Fruit fly (Drosophila melanogaster) whole organism, pupa: ENCODE data around the gene prt.

ENCODE experiments used
- CG10348 ChIP-seq: fragments of 200-800 bp; sonication (Bioruptor generic); IDR thresholded peaks from 2 replicates; pipeline ENCODE4 v1.3.6; 2022; ENCODE audit warnings: missing biosample characterization, missing genetic modification characterization
- CG12605 ChIP-seq: fragments of 200-800 bp; sonication (Bioruptor generic); IDR thresholded peaks from 2 replicates; pipeline ENCODE4 v1.3.6; 2022; ENCODE audit warnings: missing biosample characterization, missing genetic modification characterization
- CG13204 ChIP-seq: fragments of 200-800 bp; sonication (Bioruptor generic); optimal IDR thresholded peaks from 2 replicates; lab custom pipeline; 2018; ENCODE audit warnings: missing biosample characterization, mild to moderate bottlenecking, missing genetic modification characterization, moderate library complexity
- CG14655 ChIP-seq: fragments of 200-800 bp; sonication (Bioruptor generic); optimal IDR thresholded peaks from 3 replicates; lab custom pipeline; 2017; ENCODE audit warnings: mild to moderate bottlenecking, missing biosample characterization, missing genetic modification reagents, missing genetic modification characterization
- CG15710 ChIP-seq: fragments of 200-800 bp; sonication (Bioruptor generic); optimal IDR thresholded peaks from 2 replicates; lab custom pipeline; 2018; ENCODE audit warnings: missing biosample characterization, mild to moderate bottlenecking, missing genetic modification characterization, moderate library complexity
- CG17806 ChIP-seq: fragments of 200-800 bp; sonication (Bioruptor generic); optimal IDR thresholded peaks from 2 replicates; lab custom pipeline; 2018; ENCODE audit warnings: missing biosample characterization, mild to moderate bottlenecking, missing genetic modification characterization, moderate library complexity
- CG32121 ChIP-seq: fragments of 200-800 bp; sonication (Bioruptor generic); IDR thresholded peaks from 2 replicates; pipeline ENCODE4 v1.3.6; 2022; ENCODE audit warnings: missing biosample characterization, missing genetic modification characterization
- CG34367 ChIP-seq: fragments of 200-800 bp; sonication (Bioruptor generic); optimal IDR thresholded peaks from 2 replicates; lab custom pipeline; 2018; ENCODE audit warnings: missing biosample characterization, mild to moderate bottlenecking, missing genetic modification characterization
- CG4496 ChIP-seq: fragments of 200-800 bp; sonication (Bioruptor generic); IDR thresholded peaks from 3 replicates; pipeline ENCODE4 v1.3.6; 2022; ENCODE audit warnings: missing biosample characterization, missing genetic modification characterization
- CG8159 ChIP-seq: fragments of 200-800 bp; sonication (Bioruptor generic); optimal IDR thresholded peaks from 3 replicates; lab custom pipeline; 2018; ENCODE audit warnings: missing biosample characterization, mild to moderate bottlenecking, missing genetic modification characterization, moderate library complexity
- CG8301 ChIP-seq: fragments of 200-800 bp; sonication (Bioruptor generic); optimal IDR thresholded peaks from 2 replicates; lab custom pipeline; 2018; ENCODE audit warnings: missing biosample characterization, mild to moderate bottlenecking, missing genetic modification characterization
- CG9948 ChIP-seq: fragments of 200-800 bp; sonication (Bioruptor generic); optimal IDR thresholded peaks from 2 replicates; lab custom pipeline; 2018; ENCODE audit warnings: missing biosample characterization, mild to moderate bottlenecking, missing genetic modification characterization, moderate library complexity
- D1 ChIP-seq: fragments of 200-800 bp; sonication (Bioruptor generic); optimal IDR thresholded peaks from 2 replicates; lab custom pipeline; 2018; ENCODE audit warnings: missing biosample characterization, mild to moderate bottlenecking, missing genetic modification characterization, moderate library complexity
- EcR ChIP-seq: fragments of 200-800 bp; sonication (Bioruptor generic); optimal IDR thresholded peaks from 3 replicates; lab custom pipeline; 2019; ENCODE audit warnings: missing biosample characterization, missing genetic modification characterization, mild to moderate bottlenecking, moderate library complexity, missing genetic modification reagents
- Ets98B ChIP-seq: fragments of 200-800 bp; sonication (Bioruptor generic); IDR thresholded peaks from 2 replicates; pipeline ENCODE4 v1.3.6; 2022; ENCODE audit warnings: missing biosample characterization, missing genetic modification characterization
- Pif1A ChIP-seq: fragments of 200-800 bp; sonication (Bioruptor generic); optimal IDR thresholded peaks from 3 replicates; lab custom pipeline; 2016; ENCODE audit warnings: missing biosample characterization, missing genetic modification characterization
- Pif1B ChIP-seq: fragments of 200-800 bp; sonication (Bioruptor generic); optimal IDR thresholded peaks from 3 replicates; lab custom pipeline; 2016; ENCODE audit warnings: missing biosample characterization, missing genetic modification characterization
- Snoo ChIP-seq: fragments of 200-800 bp; sonication (Bioruptor generic); optimal IDR thresholded peaks from 3 replicates; lab custom pipeline; 2017; ENCODE audit warnings: missing biosample characterization, mild to moderate bottlenecking, missing genetic modification characterization, inconsistent platforms
- fd96Ca ChIP-seq: fragments of 200-800 bp; sonication (Bioruptor generic); IDR thresholded peaks from 3 replicates; pipeline ENCODE4 v1.3.6; 2022; ENCODE audit warnings: missing biosample characterization, missing genetic modification characterization
- gl ChIP-seq: fragments of 200-800 bp; sonication (Bioruptor generic); optimal IDR thresholded peaks from 2 replicates; lab custom pipeline; 2018; ENCODE audit warnings: missing biosample characterization, mild to moderate bottlenecking, missing genetic modification characterization
- rn ChIP-seq: fragments of 200-800 bp; sonication (Bioruptor generic); IDR thresholded peaks from 2 replicates; pipeline ENCODE4 v1.3.6; 2022; ENCODE audit warnings: missing biosample characterization, missing genetic modification characterization

Gene prt

DNA sequence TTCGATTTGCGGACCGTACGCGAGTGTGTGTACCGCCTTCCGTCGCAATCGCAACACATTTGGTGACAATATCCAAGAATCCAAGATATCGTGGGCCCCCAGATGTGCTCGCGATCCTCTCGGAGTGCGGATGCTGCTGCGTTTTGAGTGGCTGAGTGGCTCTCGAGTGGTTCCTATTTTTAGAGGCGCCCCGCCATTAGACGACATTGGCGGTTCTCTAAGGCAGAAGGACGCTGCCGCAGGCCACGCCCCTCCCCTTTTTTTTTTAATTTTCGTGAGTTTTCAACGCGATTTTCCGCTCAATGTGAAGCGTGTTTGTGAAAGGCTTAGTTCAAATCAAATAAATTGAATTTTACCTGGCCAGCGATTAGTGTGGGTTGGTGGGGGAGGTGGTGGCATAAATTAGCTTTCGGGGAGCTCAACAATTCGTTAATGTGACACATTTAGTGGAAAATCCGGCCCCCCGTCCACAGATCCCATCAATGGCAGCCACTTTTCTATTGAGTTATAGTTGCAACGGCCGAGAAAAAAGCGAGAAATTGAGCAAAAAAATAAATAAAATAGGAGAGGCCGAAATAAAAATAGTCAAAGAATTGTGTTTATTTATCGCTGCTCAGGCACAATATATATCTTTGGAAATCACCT is 19.6 kb upstream of the prt start, which contains the start of gene nau:
nau (minus strand) TSS at position 61 of the 645 bp plus-strand sequence.
- TF ChIP-seq EcR (GFP tag; lab: Kevin White, UChicago), result no peak
- TF ChIP-seq CG12605 (GFP tag; lab: Robert Waterston, UW), result no peak
- no peak for TF ChIP-seq rn
- TF ChIP-seq fd96Ca (GFP tag; lab: Robert Waterston, UW), result no peak
- no peak for TF ChIP-seq CG15710
- no peak for TF ChIP-seq CG4496 (GFP tag; lab: Robert Waterston, UW)
- no peak for TF ChIP-seq CG8301
- TF ChIP-seq CG9948 (tag; lab: Kevin White, UChicago), result no peak
- TF ChIP-seq CG10348 (GFP tag; lab: Robert Waterston, UW), result no peak

DNA sequence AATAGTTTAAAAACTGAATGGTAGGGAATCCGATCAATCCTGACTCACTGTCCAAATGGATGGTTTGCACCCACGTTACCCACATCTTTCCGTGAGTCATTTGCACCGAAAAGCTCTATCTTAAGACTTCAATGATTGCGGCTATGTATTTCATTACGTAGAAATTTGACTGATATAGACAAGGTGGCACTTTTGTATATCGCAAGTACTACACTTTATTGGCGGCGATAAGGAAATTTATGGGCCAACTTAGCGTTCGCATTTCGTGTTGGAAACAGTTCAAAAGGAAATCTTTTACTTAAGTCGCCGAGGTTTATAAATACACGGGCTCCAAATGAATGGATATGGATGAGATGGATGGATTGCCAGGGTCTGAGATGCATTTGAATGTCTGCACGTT is 16.0 kb upstream of the prt start:
- TF ChIP-seq EcR (GFP tag; lab: Kevin White, UChicago) (no peak), CG13204 (no peak), rn (no peak), D1 (tag; lab: Kevin White, UChicago) (no peak), CG32121 (GFP tag; lab: Robert Waterston, UW) (no peak)
- TF ChIP-seq, all 21 proteins: peak for 0

dm6 chr3R:23713901-23714300 is 15.1 kb upstream of the prt start:
- peak; percentile 85 for TF ChIP-seq CG4496 (GFP tag; lab: Robert Waterston, UW)
- TF ChIP-seq rn, result 0 out of 2 replicates have a peak, but pooled peaks have one; percentile 45
- TF ChIP-seq CG8159 (tag; lab: Kevin White, UChicago), result peak; percentile 74
- peak; percentile 75 for TF ChIP-seq Pif1B (GFP tag; lab: Kevin White, UChicago)
- TF ChIP-seq Pif1A, result peak; percentile 76
- TF ChIP-seq CG8301, result peak; percentile 54
- no peak for TF ChIP-seq CG13204
- TF ChIP-seq CG14655 (GFP tag; lab: Kevin White, UChicago), result peak; percentile 51
- TF ChIP-seq CG15710, result peak; percentile 73
- TF ChIP-seq gl, result no peak
- TF ChIP-seq EcR (GFP tag; lab: Kevin White, UChicago), result no peak
- peak; percentile 36; the same call in 1 of the 2 replicates for TF ChIP-seq Ets98B
- TF ChIP-seq CG12605 (GFP tag; lab: Robert Waterston, UW), result peak; percentile 64
- peak; percentile 61 for TF ChIP-seq CG17806
- peak; percentile 70 for TF ChIP-seq CG34367 (tag; lab: Kevin White, UChicago)
- no peak for TF ChIP-seq CG32121 (GFP tag; lab: Robert Waterston, UW)
- peak; percentile 78 for TF ChIP-seq Snoo (tag; lab: Kevin White, UChicago)
- peak; percentile 53 for TF ChIP-seq CG9948 (tag; lab: Kevin White, UChicago)

DNA sequence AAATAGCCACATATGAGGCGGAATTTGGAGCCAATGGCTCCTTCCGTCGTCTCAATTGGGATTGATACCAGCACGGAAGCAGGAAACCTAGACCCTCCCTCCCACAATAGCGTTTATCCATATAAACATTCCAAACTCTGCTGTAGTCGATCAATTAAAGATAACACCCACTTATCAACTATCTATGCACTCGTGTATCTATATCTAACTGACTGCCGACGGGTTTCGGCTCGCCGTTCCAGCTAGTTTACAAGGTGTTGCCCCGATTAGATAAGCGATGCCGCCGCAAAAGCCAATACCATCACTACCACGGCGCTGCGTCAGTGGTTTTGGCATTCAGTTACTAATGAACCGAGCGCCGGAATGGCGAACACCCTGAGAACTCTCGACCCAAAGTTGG is 12.4 kb upstream of the prt start, which contains the start of gene CG10300:
CG10300 (plus strand) TSS at position 333 of the 400 bp plus-strand sequence.
- TF ChIP-seq CG8159 (tag; lab: Kevin White, UChicago) (no peak), Snoo (tag; lab: Kevin White, UChicago) (no peak), CG9948 (tag; lab: Kevin White, UChicago) (no peak), CG4496 (GFP tag; lab: Robert Waterston, UW) (no peak), CG10348 (GFP tag; lab: Robert Waterston, UW) (no peak), gl (no peak), CG13204 (no peak), EcR (GFP tag; lab: Kevin White, UChicago) (no peak), CG12605 (GFP tag; lab: Robert Waterston, UW) (no peak), fd96Ca (GFP tag; lab: Robert Waterston, UW) (no peak), Pif1A (no peak), CG8301 (no peak), CG17806 (no peak)

dm6 chr3R:23709508-23710208 is 10.8 kb upstream of the prt start, which contains the start of gene CG10301:
CG10301 (plus strand) TSS chr3R:23710158.
- TF ChIP-seq CG13204, result no peak
- TF ChIP-seq CG9948 (tag; lab: Kevin White, UChicago), result no peak
- TF ChIP-seq CG12605 (GFP tag; lab: Robert Waterston, UW), result no peak
- no peak for TF ChIP-seq CG17806
- TF ChIP-seq CG8301, result no peak
- TF ChIP-seq CG8159 (tag; lab: Kevin White, UChicago), result no peak
- TF ChIP-seq rn, result no peak
- no peak for TF ChIP-seq D1 (tag; lab: Kevin White, UChicago)
- TF ChIP-seq CG15710, result no peak
- TF ChIP-seq Snoo (tag; lab: Kevin White, UChicago), result no peak
- no peak for TF ChIP-seq CG14655 (GFP tag; lab: Kevin White, UChicago)
- no peak for TF ChIP-seq CG4496 (GFP tag; lab: Robert Waterston, UW)
- no peak for TF ChIP-seq CG32121 (GFP tag; lab: Robert Waterston, UW)
- TF ChIP-seq Ets98B, result no peak
- TF ChIP-seq EcR (GFP tag; lab: Kevin White, UChicago), result no peak
- no peak for TF ChIP-seq Pif1B (GFP tag; lab: Kevin White, UChicago)
- TF ChIP-seq CG10348 (GFP tag; lab: Robert Waterston, UW), result no peak
- TF ChIP-seq, all 21 proteins: peak for 0
